Fruit fly (Drosophila melanogaster) whole organism: Measurements from ENCODE around the gene CG42404.

ENCODE experiments used
- CG8478 ChIP-seq: fragments of >200 bp; optimal IDR thresholded peaks from 2 replicates; lab custom pipeline; 2018; ENCODE audit warnings: inconsistent platforms
- pan ChIP-seq: fragments of >200 bp; optimal IDR thresholded peaks from 2 replicates; lab custom pipeline; 2017
- psq ChIP-seq: fragments of >200 bp; optimal IDR thresholded peaks from 2 replicates; lab custom pipeline; 2017

DNA sequence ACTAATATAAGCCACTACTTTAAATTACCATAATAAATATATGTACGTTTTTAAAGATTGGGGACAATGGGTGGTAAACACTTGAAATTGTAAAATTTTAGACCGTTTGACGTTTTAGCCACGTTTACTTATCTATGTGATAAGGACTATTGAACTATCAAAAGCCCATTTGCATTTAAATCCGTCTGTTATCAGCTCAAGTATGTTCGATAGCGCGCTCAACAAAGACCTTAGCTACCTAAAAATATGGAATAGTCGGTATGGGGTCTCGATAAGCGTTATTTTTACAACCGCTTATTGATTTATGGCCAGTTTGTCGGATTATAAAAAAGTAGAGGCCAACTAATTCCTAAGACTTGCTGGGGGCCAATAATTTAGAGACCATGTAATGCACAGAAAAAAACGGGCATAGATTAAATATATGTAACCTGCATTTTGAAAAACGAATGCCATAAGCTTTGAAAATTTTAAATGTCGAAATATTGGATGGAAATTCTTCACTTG lies 18.2 kb upstream of the CG42404 start:
- TF ChIP-seq psq (lab: Kevin White, UChicago) (no peak), CG8478 (lab: Kevin White, UChicago) (no peak), pan (lab: Kevin White, UChicago) (no peak)
